Worm (Caenorhabditis elegans) whole organism, L4/young adult: ENCODE measurements around the gene C04G2.5.

Experiments used
- W03F9.2 ChIP-seq: fragments of 150-350 bp; optimal IDR thresholded peaks from 2 replicates; lab custom pipeline; 2014; ENCODE audit warnings: missing biosample characterization, missing genetic modification characterization
- dao-5 ChIP-seq: sonication (generic microtip); optimal IDR thresholded peaks from 2 replicates; lab custom pipeline; 2016; ENCODE audit warnings: missing genotype, missing genetic modification characterization, moderate library complexity, missing compliant biosample characterization
- him-1 ChIP-seq: sonication (generic microtip); optimal IDR thresholded peaks from 2 replicates; lab custom pipeline; 2016; ENCODE audit warnings: missing genotype, missing genetic modification reagents, missing genetic modification characterization, missing compliant biosample characterization

Gene C04G2.5

ce11 chrIV:10095171-10095570, at the start of gene C04G2.5, which contains the start of gene msp-36:
Gene C04G2.5, minus strand, starts transcription at chrIV:10095271.
Gene msp-36, plus strand, starts transcription at chrIV:10095433.
- TF ChIP-seq W03F9.2 (tag; lab: Kevin White, UChicago) (no peak), him-1 (tag; lab: Kevin White, UChicago) (no peak), dao-5 (tag; lab: Kevin White, UChicago) (no peak)

- no peak for TF ChIP-seq W03F9.2 (tag; lab: Kevin White, UChicago)
Measured at ce11 chrIV:10144487-10144886, 49.4 kb upstream of the C04G2.5 start.

ce11 chrIV:10143640-10144039, 48.6 kb upstream of the C04G2.5 start, which contains the start of gene msp-38:
Gene msp-38, minus strand, starts transcription at chrIV:10143740.
- TF ChIP-seq him-1 (tag; lab: Kevin White, UChicago) = no peak
- no peak for TF ChIP-seq dao-5 (tag; lab: Kevin White, UChicago)
- no peak for TF ChIP-seq W03F9.2 (tag; lab: Kevin White, UChicago)

DNA sequence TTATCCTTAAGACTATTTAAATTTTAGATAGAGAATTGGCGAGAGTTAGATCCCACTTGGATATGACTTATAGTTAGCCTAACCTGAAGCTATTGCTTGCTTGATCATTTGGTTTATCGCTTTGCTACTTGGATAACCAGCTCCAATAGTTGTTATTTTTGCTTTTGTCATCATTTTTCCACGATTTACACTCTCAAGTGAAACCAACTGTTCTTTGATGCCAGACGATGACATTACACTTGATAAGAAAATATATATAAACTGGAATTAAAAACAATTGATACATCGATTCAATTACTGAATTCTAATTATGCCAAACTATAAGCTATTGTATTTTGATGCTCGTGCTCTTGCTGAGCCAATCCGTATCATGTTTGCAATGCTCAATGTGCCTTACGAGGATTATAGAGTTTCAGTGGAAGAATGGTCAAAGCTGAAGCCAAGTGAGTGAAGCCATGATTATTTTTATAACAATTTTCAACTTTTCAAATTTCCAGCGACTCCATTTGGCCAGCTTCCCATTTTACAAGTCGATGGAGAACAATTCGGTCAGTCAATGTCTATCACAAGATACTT, 46.9 kb upstream of the C04G2.5 start, which contains the start of the genes gst-2, gst-4 and dhs-12:
Gene gst-2 (minus strand): TSS at position 132 of the 576 bp plus-strand sequence.
Gene gst-4 (plus strand): TSS at position 296 of the 576 bp plus-strand sequence.
Gene dhs-12 (plus strand): TSS at position 526 of the 576 bp plus-strand sequence.
- TF ChIP-seq him-1 (tag; lab: Kevin White, UChicago) = no peak
- no peak for TF ChIP-seq W03F9.2 (tag; lab: Kevin White, UChicago)
- TF ChIP-seq dao-5 (tag; lab: Kevin White, UChicago) = no peak

DNA sequence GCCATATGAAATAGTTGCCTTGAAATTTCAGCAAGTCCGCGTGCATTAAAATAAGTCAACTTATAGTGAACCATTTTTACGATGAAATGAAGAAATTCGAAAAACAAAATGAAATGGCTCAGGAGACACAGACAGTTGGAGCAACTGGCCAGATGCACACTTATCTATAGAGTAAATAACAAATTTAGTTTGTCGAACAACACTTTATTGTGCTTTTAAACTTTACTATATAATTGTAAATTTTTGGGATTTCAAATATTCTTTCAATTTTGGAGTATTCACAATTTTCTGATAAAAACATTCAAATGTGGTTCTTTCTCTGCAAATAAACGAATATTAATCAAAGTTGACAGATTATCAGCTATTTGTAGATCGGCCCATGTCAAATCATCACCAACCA, 45.1 kb upstream of the C04G2.5 start, which contains the start of gene gst-3:
Gene gst-3 (minus strand): TSS at position 101 of the 400 bp plus-strand sequence.
- TF ChIP-seq dao-5 (tag; lab: Kevin White, UChicago) = no peak
- no peak for TF ChIP-seq him-1 (tag; lab: Kevin White, UChicago)
- no peak for TF ChIP-seq W03F9.2 (tag; lab: Kevin White, UChicago)

ce11 chrIV:10137804-10138203, 42.7 kb upstream of the C04G2.5 start, which contains the start of gene K08F4.12:
Gene K08F4.12, plus strand, starts transcription at chrIV:10138104.
- TF ChIP-seq W03F9.2 (tag; lab: Kevin White, UChicago) (no peak), him-1 (tag; lab: Kevin White, UChicago) (no peak), dao-5 (tag; lab: Kevin White, UChicago) (no peak)

ce11 chrIV:10135817-10136216, 40.7 kb upstream of the C04G2.5 start, which contains the start of gene K08F4.5:
Gene K08F4.5, minus strand, starts transcription at chrIV:10135917.
- TF ChIP-seq W03F9.2 (tag; lab: Kevin White, UChicago) (no peak), him-1 (tag; lab: Kevin White, UChicago) (no peak), dao-5 (tag; lab: Kevin White, UChicago) (no peak)

- TF ChIP-seq him-1 (tag; lab: Kevin White, UChicago) (no peak), dao-5 (tag; lab: Kevin White, UChicago) (no peak), W03F9.2 (tag; lab: Kevin White, UChicago) (no peak)
Measured at ce11 chrIV:10129957-10130356, 34.9 kb upstream of the C04G2.5 start, which contains the start of gene glt-3. Gene glt-3, plus strand, starts transcription at chrIV:10130257.

- TF ChIP-seq dao-5 (tag; lab: Kevin White, UChicago) = no peak
- TF ChIP-seq him-1 (tag; lab: Kevin White, UChicago) = no peak
- peak; percentile 81 for TF ChIP-seq W03F9.2 (tag; lab: Kevin White, UChicago)
Measured at ce11 chrIV:10128906-10129386, 33.9 kb upstream of the C04G2.5 start, which contains the start of the genes gtbp-1 and K08F4.3. Gene gtbp-1, minus strand, starts transcription at chrIV:10128956. Gene K08F4.3, plus strand, starts transcription at chrIV:10129257.

DNA sequence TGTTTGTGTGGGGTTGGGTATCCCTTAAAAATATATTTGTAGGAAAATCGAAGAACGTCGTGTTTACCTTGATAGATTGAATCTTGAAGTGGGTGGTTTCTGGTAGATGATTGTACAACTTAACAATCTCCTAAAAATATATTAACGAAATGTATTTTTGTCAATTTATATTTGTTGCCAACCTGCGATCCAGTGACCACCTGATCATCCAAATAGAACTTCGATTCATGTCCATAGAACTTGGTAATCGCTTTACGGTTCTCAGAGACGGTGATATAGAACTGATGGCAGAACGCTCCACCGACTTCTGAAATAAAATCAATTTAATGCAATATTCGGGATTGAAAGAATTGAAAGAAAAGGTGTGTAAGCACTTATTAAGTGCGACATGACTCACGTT, 33.4 kb upstream of the C04G2.5 start:
- TF ChIP-seq W03F9.2 (tag; lab: Kevin White, UChicago) = no peak
- TF ChIP-seq dao-5 (tag; lab: Kevin White, UChicago) = no peak
- TF ChIP-seq him-1 (tag; lab: Kevin White, UChicago) = no peak

ce11 chrIV:10126544-10126943, 31.5 kb upstream of the C04G2.5 start, which contains the start of gene ctf-18:
Gene ctf-18, minus strand, starts transcription at chrIV:10126644.
- no peak for TF ChIP-seq him-1 (tag; lab: Kevin White, UChicago)
- TF ChIP-seq W03F9.2 (tag; lab: Kevin White, UChicago) = no peak
- TF ChIP-seq dao-5 (tag; lab: Kevin White, UChicago) = no peak

ce11 chrIV:10122205-10122604, 27.1 kb upstream of the C04G2.5 start, which contains the start of gene irld-21:
Gene irld-21, minus strand, starts transcription at chrIV:10122305.
- TF ChIP-seq dao-5 (tag; lab: Kevin White, UChicago) (no peak), W03F9.2 (tag; lab: Kevin White, UChicago) (no peak), him-1 (tag; lab: Kevin White, UChicago) (no peak)

- TF ChIP-seq him-1 (tag; lab: Kevin White, UChicago) (no peak), dao-5 (tag; lab: Kevin White, UChicago) (no peak), W03F9.2 (tag; lab: Kevin White, UChicago) (no peak)
Measured at ce11 chrIV:10116765-10117164, 21.7 kb upstream of the C04G2.5 start.
